Fruit fly (Drosophila melanogaster): ENCODE results near the gene CG17597.

Gene CG17597

dm6 chr2L:18808754-18809329 is 22.1 kb downstream of the CG17597 start (continued):
- TF ChIP-seq klu (GFP tag; IDR thresholded peaks at IDR 0.05) (no peak), vfl (GFP tag; optimal IDR thresholded peaks at IDR 0.05) (no peak), ATbp (GFP tag; optimal IDR thresholded peaks at IDR 0.05) (no peak), CG17612 (GFP tag; IDR thresholded peaks at IDR 0.05) (no peak), MTF-1 (GFP tag; optimal IDR thresholded peaks at IDR 0.05; ENCODE audit: borderline replicate concordance) (no peak), croc (GFP tag; conservative IDR thresholded peaks at IDR 0.05) (no peak), CG15479 (GFP tag; optimal IDR thresholded peaks at IDR 0.05) (no peak), so (GFP tag; IDR thresholded peaks at IDR 0.05) (no peak), schlank (tag; optimal IDR thresholded peaks at IDR 0.05) (no peak), pan (optimal IDR thresholded peaks at IDR 0.05) (no peak), pan (GFP tag; optimal IDR thresholded peaks at IDR 0.05 in 1 of 2, IDR thresholded peaks at IDR 0.05 in 1 of 2) (no peak), CG1647 (GFP tag; optimal IDR thresholded peaks at IDR 0.05) (no peak), salm (tag; optimal IDR thresholded peaks at IDR 0.05) (no peak), sna (GFP tag; IDR thresholded peaks at IDR 0.05; ENCODE audit: partially characterized antibody) (no peak), Dip3 (GFP tag; optimal IDR thresholded peaks at IDR 0.05) (no peak), Dfd (GFP tag; optimal IDR thresholded peaks at IDR 0.05) (no peak), CG12942 (GFP tag; optimal IDR thresholded peaks at IDR 0.05) (no peak), CG7839 (tag; optimal IDR thresholded peaks at IDR 0.05) (peak; percentile 36), tna (GFP tag; IDR thresholded peaks at IDR 0.05; ENCODE audit: partially characterized antibody) (no peak), ro (GFP tag; IDR thresholded peaks at IDR 0.05) (no peak), cas (GFP tag; IDR thresholded peaks at IDR 0.05) (no peak), CG13296 (GFP tag; optimal IDR thresholded peaks at IDR 0.05) (no peak), sc (optimal IDR thresholded peaks at IDR 0.05) (no peak), sc (GFP tag; optimal IDR thresholded peaks at IDR 0.05) (no peak), CG10431 (GFP tag; optimal IDR thresholded peaks at IDR 0.05) (no peak), chn (GFP tag; optimal IDR thresholded peaks at IDR 0.05) (peak; percentile 2), CG11723 (GFP tag; optimal IDR thresholded peaks at IDR 0.05) (no peak), Bteb2 (GFP tag; optimal IDR thresholded peaks at IDR 0.05) (no peak), CG6654 (GFP tag; optimal IDR thresholded peaks at IDR 0.05) (no peak), Dll (GFP tag; IDR thresholded peaks at IDR 0.05; ENCODE audit: partially characterized antibody) (no peak), ewg (GFP tag; optimal IDR thresholded peaks at IDR 0.05) (no peak), Spps (tag; optimal IDR thresholded peaks at IDR 0.05) (no peak), CG8478 (optimal IDR thresholded peaks at IDR 0.05) (no peak), HLH4C (GFP tag; IDR thresholded peaks at IDR 0.05; ENCODE audit: partially characterized antibody) (no peak), CG31441 (GFP tag; IDR thresholded peaks at IDR 0.05) (0 out of 2 replicates have a peak, but pooled peaks have one; percentile 32), lola (GFP tag; optimal IDR thresholded peaks at IDR 0.05) (peak in 1 of 3 experiments; percentile 43), Jarid2 (GFP tag; optimal IDR thresholded peaks at IDR 0.05) (no peak), ranshi (GFP tag; IDR thresholded peaks at IDR 0.05) (no peak; the same call in 1 of the 2 replicates), seq (GFP tag; IDR thresholded peaks at IDR 0.05) (no peak), CG10321 (GFP tag; IDR thresholded peaks at IDR 0.05) (no peak), fd64A (GFP tag; optimal IDR thresholded peaks at IDR 0.05) (no peak), CG18011 (GFP tag; optimal IDR thresholded peaks at IDR 0.05) (no peak), bigmax (GFP tag; optimal IDR thresholded peaks at IDR 0.05) (no peak), chm (GFP tag; IDR thresholded peaks at IDR 0.05) (0 out of 2 replicates have a peak, but pooled peaks have one; percentile 18), CG14965 (GFP tag; optimal IDR thresholded peaks at IDR 0.05; ENCODE audit: borderline replicate concordance) (no peak), CG17385 (GFP tag; optimal IDR thresholded peaks at IDR 0.05) (peak; percentile 9), sens-2 (GFP tag; IDR thresholded peaks at IDR 0.05) (no peak), otp (GFP tag; IDR thresholded peaks at IDR 0.05) (no peak), CG10462 (GFP tag; optimal IDR thresholded peaks at IDR 0.05) (no peak), CG3995 (GFP tag; optimal IDR thresholded peaks at IDR 0.05) (no peak), CG8359 (GFP tag; optimal IDR thresholded peaks at IDR 0.05; ENCODE audit: borderline replicate concordance) (no peak)

All from whole organism, embryonic.